Fruit fly (Drosophila melanogaster) whole organism, embryonic: Measurements from ENCODE around the gene Takl2.

Source experiments
- Bgb ChIP-seq: fragments of 200-800 bp; sonication (Bioruptor generic); IDR thresholded peaks from 2 replicates; pipeline ENCODE4 v1.3.6; 2022; ENCODE audit warnings: missing biosample characterization, missing genetic modification characterization; ENCODE audit not compliant: partially characterized antibody
- C15 ChIP-seq: fragments of 200-800 bp; sonication (Bioruptor generic); IDR thresholded peaks from 3 replicates; pipeline ENCODE4 v1.3.6; 2022; ENCODE audit warnings: missing biosample characterization, missing genetic modification characterization
- CG10209 ChIP-seq: fragments of 200-800 bp; sonication (Bioruptor generic); optimal IDR thresholded peaks from 3 replicates; lab custom pipeline; 2017; ENCODE audit warnings: missing biosample characterization, mild to moderate bottlenecking, missing genetic modification characterization, missing genetic modification reagents
- CG12299 ChIP-seq: fragments of 200-800 bp; sonication (Bioruptor generic); optimal IDR thresholded peaks from 2 replicates; lab custom pipeline; 2018; ENCODE audit warnings: missing biosample characterization, mild to moderate bottlenecking, missing genetic modification characterization
- CG14860 ChIP-seq: fragments of 200-800 bp; sonication (Bioruptor generic); IDR thresholded peaks from 3 replicates; pipeline ENCODE4 v1.3.6; 2022; ENCODE audit warnings: missing biosample characterization, missing genetic modification characterization; ENCODE audit not compliant: partially characterized antibody
- CG15011 ChIP-seq: fragments of 200-800 bp; sonication (Bioruptor generic); optimal IDR thresholded peaks from 3 replicates; lab custom pipeline; 2018; ENCODE audit warnings: missing biosample characterization, mild to moderate bottlenecking, missing genetic modification characterization
- CG17361 ChIP-seq: fragments of 200-800 bp; sonication (Bioruptor generic); IDR thresholded peaks from 3 replicates; pipeline ENCODE4 v1.3.6; 2022; ENCODE audit warnings: missing biosample characterization, missing genetic modification characterization
- CG2875 ChIP-seq: fragments of 200-800 bp; sonication (Bioruptor generic); optimal IDR thresholded peaks from 2 replicates; lab custom pipeline; 2017; ENCODE audit warnings: missing biosample characterization, mild to moderate bottlenecking, missing genetic modification characterization, missing genetic modification reagents
- CG3065 ChIP-seq: fragments of 200-800 bp; sonication (Bioruptor generic); optimal IDR thresholded peaks from 2 replicates; lab custom pipeline; 2016; ENCODE audit warnings: missing biosample characterization, missing genetic modification characterization
- CG31224 ChIP-seq: fragments of 200-800 bp; sonication (Bioruptor generic); IDR thresholded peaks from 2 replicates; pipeline ENCODE4 v1.3.6; 2022; ENCODE audit warnings: missing biosample characterization, missing genetic modification characterization
- CG31388 ChIP-seq: fragments of 200-800 bp; sonication (Bioruptor generic); optimal IDR thresholded peaks from 2 replicates; lab custom pipeline; 2016; ENCODE audit warnings: missing biosample characterization, missing genetic modification characterization
- CG34422 ChIP-seq: fragments of 200-800 bp; sonication (Bioruptor generic); IDR thresholded peaks from 3 replicates; pipeline ENCODE4 v1.3.6; 2022; ENCODE audit warnings: missing biosample characterization, missing genetic modification characterization
- CG4282 ChIP-seq: fragments of 200-800 bp; sonication (Bioruptor generic); optimal IDR thresholded peaks from 2 replicates; lab custom pipeline; 2016; ENCODE audit warnings: missing biosample characterization, missing genetic modification characterization
- CG4424 ChIP-seq: fragments of 200-800 bp; sonication (Bioruptor generic); optimal IDR thresholded peaks from 3 replicates; lab custom pipeline; 2016; ENCODE audit warnings: missing biosample characterization, missing genetic modification characterization
- CG6654 ChIP-seq: fragments of 200-800 bp; sonication (Bioruptor generic); optimal IDR thresholded peaks from 2 replicates; lab custom pipeline; 2017; ENCODE audit warnings: missing biosample characterization, mild to moderate bottlenecking, missing genetic modification characterization
- CG7372 ChIP-seq: fragments of 200-800 bp; sonication (Bioruptor generic); IDR thresholded peaks from 2 replicates; pipeline ENCODE4 v1.3.6; 2022; ENCODE audit warnings: missing biosample characterization, missing genetic modification characterization
- CG7556 ChIP-seq: fragments of 200-800 bp; sonication (Bioruptor generic); optimal IDR thresholded peaks from 2 replicates; lab custom pipeline; 2017; ENCODE audit warnings: missing biosample characterization, mild to moderate bottlenecking, missing genetic modification characterization
- CG7745 ChIP-seq: fragments of 200-800 bp; sonication (Bioruptor generic); optimal IDR thresholded peaks from 2 replicates; lab custom pipeline; 2018; ENCODE audit warnings: missing biosample characterization, mild to moderate bottlenecking, missing genetic modification characterization, moderate library complexity
- CG9932 ChIP-seq: fragments of 200-800 bp; sonication (Bioruptor generic); IDR thresholded peaks from 2 replicates; pipeline ENCODE4 v1.3.6; 2022; ENCODE audit warnings: missing biosample characterization, missing genetic modification characterization
- Chrac-16 ChIP-seq: fragments of 200-800 bp; sonication (Bioruptor generic); optimal IDR thresholded peaks from 3 replicates; lab custom pipeline; 2016; ENCODE audit warnings: missing biosample characterization, missing genetic modification characterization
- Dek ChIP-seq: fragments of 200-800 bp; sonication (Bioruptor generic); optimal IDR thresholded peaks from 3 replicates; lab custom pipeline; 2019; ENCODE audit warnings: missing biosample characterization, mild to moderate bottlenecking, missing genetic modification characterization, moderate library complexity
- Doc3 ChIP-seq: fragments of 200-800 bp; sonication (Bioruptor generic); IDR thresholded peaks from 3 replicates; pipeline ENCODE4 v1.3.6; 2022; ENCODE audit warnings: missing biosample characterization, missing genetic modification characterization; ENCODE audit not compliant: partially characterized antibody
- Ets97D ChIP-seq: fragments of 200-800 bp; sonication (Bioruptor generic); optimal IDR thresholded peaks from 3 replicates; lab custom pipeline; 2016; ENCODE audit warnings: missing biosample characterization, missing genetic modification characterization
- NFAT ChIP-seq: fragments of 200-800 bp; sonication (Bioruptor generic); IDR thresholded peaks from 2 replicates; pipeline ENCODE4 v1.3.6; 2022; ENCODE audit warnings: missing biosample characterization, missing genetic modification characterization
- Neu2 ChIP-seq: fragments of 200-800 bp; sonication (Bioruptor generic); optimal IDR thresholded peaks from 3 replicates; lab custom pipeline; 2016; ENCODE audit warnings: missing biosample characterization, missing genetic modification characterization, borderline replicate concordance
- Ravus ChIP-seq: fragments of 200-800 bp; sonication (Bioruptor generic); IDR thresholded peaks from 2 replicates; pipeline ENCODE4 v1.3.6; 2022; ENCODE audit warnings: missing biosample characterization, missing genetic modification characterization
- Sin3A ChIP-seq: fragments of >200 bp; optimal IDR thresholded peaks from 2 replicates; lab custom pipeline; 2018
- Sry-β ChIP-seq: fragments of 200-800 bp; sonication (Bioruptor generic); optimal IDR thresholded peaks from 2 replicates; lab custom pipeline; 2018; ENCODE audit warnings: missing biosample characterization, mild to moderate bottlenecking, missing genetic modification characterization, moderate library complexity
- Tbp ChIP-seq: fragments of >200 bp; optimal IDR thresholded peaks from 2 replicates; lab custom pipeline; 2018; ENCODE audit warnings: missing biosample characterization, missing genetic modification characterization
- al ChIP-seq: fragments of 200-800 bp; sonication (Bioruptor generic); IDR thresholded peaks from 2 replicates; pipeline ENCODE4 v1.3.6; 2022; ENCODE audit warnings: missing biosample characterization, missing genetic modification characterization
- caup ChIP-seq: fragments of 200-800 bp; sonication (Bioruptor generic); optimal IDR thresholded peaks from 3 replicates; lab custom pipeline; 2017; ENCODE audit warnings: missing biosample characterization, mild to moderate bottlenecking, missing genetic modification characterization, moderate library complexity; ENCODE audit not compliant: severe bottlenecking
- dm ChIP-seq: fragments of 200-800 bp; sonication (Bioruptor generic); optimal IDR thresholded peaks from 3 replicates; lab custom pipeline; 2016; ENCODE audit warnings: missing biosample characterization, missing genetic modification characterization
- fd64A ChIP-seq: fragments of 200-800 bp; sonication (Bioruptor generic); optimal IDR thresholded peaks from 3 replicates; lab custom pipeline; 2018; ENCODE audit warnings: missing biosample characterization, mild to moderate bottlenecking, missing genetic modification characterization
- hb ChIP-seq: fragments of 200-800 bp; sonication (Bioruptor generic); IDR thresholded peaks from 3 replicates; pipeline ENCODE4 v1.3.6; 2022; ENCODE audit warnings: missing biosample characterization, missing genetic modification characterization; ENCODE audit not compliant: partially characterized antibody
- jigr1 ChIP-seq: fragments of 200-800 bp; sonication (Bioruptor generic); IDR thresholded peaks from 3 replicates; pipeline ENCODE4 v1.3.6; 2022; ENCODE audit warnings: missing biosample characterization, missing genetic modification characterization
- ken ChIP-seq: fragments of 200-800 bp; sonication (Bioruptor generic); IDR thresholded peaks from 3 replicates; pipeline ENCODE4 v1.3.6; 2022; ENCODE audit warnings: missing biosample characterization, missing genetic modification characterization
- lbe ChIP-seq: fragments of 200-800 bp; sonication (Bioruptor generic); optimal IDR thresholded peaks from 2 replicates; lab custom pipeline; 2016; ENCODE audit warnings: missing biosample characterization, mild to moderate bottlenecking, missing genetic modification characterization
- lilli ChIP-seq: fragments of 200-800 bp; sonication (Bioruptor generic); optimal IDR thresholded peaks from 3 replicates; lab custom pipeline; 2016; ENCODE audit warnings: missing biosample characterization, missing genetic modification characterization
- lola ChIP-seq, 3 experiments: fragments of >200 bp in 2 of 3; fragments of 200-800 bp in 1 of 3; sonication (Bioruptor generic) in 1 of 3; optimal IDR thresholded peaks; 2 replicates each; lab custom pipeline; 2017 to 2019; ENCODE audit warnings: missing biosample characterization in 3 of 3, missing genetic modification characterization in 3 of 3, mild to moderate bottlenecking in 1 of 3, moderate library complexity in 1 of 3
- mam ChIP-seq: fragments of 200-800 bp; sonication (Bioruptor generic); optimal IDR thresholded peaks from 3 replicates; lab custom pipeline; 2016; ENCODE audit warnings: missing biosample characterization, missing genetic modification characterization
- nerfin-2 ChIP-seq: fragments of 200-800 bp; sonication (Bioruptor generic); IDR thresholded peaks from 2 replicates; pipeline ENCODE4 v1.3.6; 2022; ENCODE audit warnings: missing biosample characterization, missing genetic modification characterization; ENCODE audit not compliant: partially characterized antibody
- pzg ChIP-seq: fragments of 200-800 bp; sonication (Bioruptor generic); optimal IDR thresholded peaks from 3 replicates; lab custom pipeline; 2018; ENCODE audit warnings: missing biosample characterization, mild to moderate bottlenecking, missing genetic modification characterization, moderate library complexity
- ranshi ChIP-seq: fragments of 200-800 bp; sonication (Bioruptor generic); IDR thresholded peaks from 2 replicates; pipeline ENCODE4 v1.3.6; 2022; ENCODE audit warnings: missing biosample characterization, missing genetic modification characterization
- ro ChIP-seq: fragments of 200-800 bp; sonication (Bioruptor generic); IDR thresholded peaks from 2 replicates; pipeline ENCODE4 v1.3.6; 2022; ENCODE audit warnings: missing biosample characterization, missing genetic modification characterization
- schlank ChIP-seq: fragments of 200-800 bp; sonication (Bioruptor generic); optimal IDR thresholded peaks from 2 replicates; lab custom pipeline; 2018; ENCODE audit warnings: missing biosample characterization, mild to moderate bottlenecking, missing genetic modification characterization
- sima ChIP-seq: fragments of 200-800 bp; sonication (Bioruptor generic); optimal IDR thresholded peaks from 2 replicates; lab custom pipeline; 2016; ENCODE audit warnings: missing biosample characterization, missing genetic modification characterization
- sqz ChIP-seq: fragments of 200-800 bp; sonication (Bioruptor generic); optimal IDR thresholded peaks from 3 replicates; lab custom pipeline; 2018; ENCODE audit warnings: missing biosample characterization, mild to moderate bottlenecking, missing genetic modification characterization
- tx ChIP-seq: fragments of 200-800 bp; sonication (Bioruptor generic); optimal IDR thresholded peaks from 2 replicates; lab custom pipeline; 2016; ENCODE audit warnings: missing biosample characterization, missing genetic modification characterization
- unc-4 ChIP-seq: fragments of 200-800 bp; sonication (Bioruptor generic); IDR thresholded peaks from 2 replicates; pipeline ENCODE4 v1.3.6; 2022; ENCODE audit warnings: missing biosample characterization, missing genetic modification characterization; ENCODE audit not compliant: partially characterized antibody
- zen ChIP-seq: fragments of 200-800 bp; sonication (Bioruptor generic); optimal IDR thresholded peaks from 3 replicates; lab custom pipeline; 2018; ENCODE audit warnings: missing biosample characterization, mild to moderate bottlenecking, missing genetic modification characterization, moderate library complexity

Takl2 gene

dm6 chr3R:22690311-22690710 lies 43.3 kb downstream of the Takl2 start, which contains the start of the genes wfs1 and Nup133 (continued):
- TF ChIP-seq CG3065 (GFP tag; lab: Kevin White, UChicago) (peak; percentile 34), CG7372 (GFP tag; lab: Robert Waterston, UW) (peak; percentile 65), CG4424 (peak; percentile 68), Ravus (no peak), zen (tag; lab: Kevin White, UChicago) (peak; percentile 86), lola (GFP tag; optimal IDR thresholded peaks at IDR 0.05; lab: Kevin White, UChicago) (peak in 1 of 3 experiments; percentile 87), CG6654 (no peak), Chrac-16 (GFP tag; lab: Kevin White, UChicago) (peak; percentile 69), C15 (0 out of 3 replicates have a peak, but pooled peaks have one; percentile 48), CG10209 (peak; percentile 73), Neu2 (GFP tag; lab: Kevin White, UChicago) (no peak), CG31224 (GFP tag; lab: Robert Waterston, UW) (peak; percentile 18; the same call in 1 of the 2 replicates), Sry-β (GFP tag; lab: Kevin White, UChicago) (no peak), CG12299 (peak; percentile 82), fd64A (GFP tag; lab: Kevin White, UChicago) (no peak), sima (GFP tag; lab: Kevin White, UChicago) (no peak), CG9932 (GFP tag; lab: Robert Waterston, UW) (peak; percentile 81), pzg (GFP tag; lab: Kevin White, UChicago) (peak; percentile 41), CG2875 (no peak), unc-4 (GFP tag; lab: Robert Waterston, UW) (peak; percentile 95), schlank (tag; lab: Kevin White, UChicago) (no peak), lilli (no peak), Dek (peak; percentile 71), NFAT (GFP tag; lab: Robert Waterston, UW) (0 out of 2 replicates have a peak, but pooled peaks have one; percentile 40), CG31388 (GFP tag; lab: Kevin White, UChicago) (peak; percentile 40), tx (no peak), lbe (GFP tag; lab: Kevin White, UChicago) (no peak), hb (GFP tag; lab: Robert Waterston, UW) (peak; percentile 49; the same call in 1 of the 3 replicates), jigr1 (GFP tag; lab: Robert Waterston, UW) (no peak), ranshi (GFP tag; lab: Robert Waterston, UW) (peak; percentile 52; the same call in 1 of the 2 replicates), Sin3A (lab: Kevin White, UChicago) (no peak), ken (GFP tag; lab: Robert Waterston, UW) (no peak), Bgb (GFP tag; lab: Robert Waterston, UW) (peak; percentile 75), Ets97D (GFP tag; lab: Kevin White, UChicago) (no peak), CG34422 (peak; percentile 63; the same call in 2 of the 3 replicates), CG7745 (tag; lab: Kevin White, UChicago) (no peak), dm (GFP tag; lab: Kevin White, UChicago) (no peak), nerfin-2 (GFP tag; lab: Robert Waterston, UW) (peak; percentile 58), caup (GFP tag; lab: Kevin White, UChicago) (no peak), sqz (GFP tag; lab: Kevin White, UChicago) (no peak), CG4282 (no peak), CG17361 (GFP tag; lab: Robert Waterston, UW) (no peak; the same call in 1 of the 3 replicates), Doc3 (peak; percentile 84), al (GFP tag; lab: Robert Waterston, UW) (peak; percentile 59; the same call in 1 of the 2 replicates), CG15011 (GFP tag; lab: Kevin White, UChicago) (peak; percentile 17), CG7556 (no peak), mam (GFP tag; lab: Kevin White, UChicago) (no peak), CG14860 (GFP tag; lab: Robert Waterston, UW) (peak; percentile 84), Tbp (GFP tag; lab: Kevin White, UChicago) (no peak), ro (no peak)
